Worm (Caenorhabditis elegans): ENCODE measurements around the gene acs-9.
"Not testable (repeated sequence)": the region's sequence is repeated elsewhere in the genome, so short reads cannot be mapped to it uniquely, and the experiment has no call there.

The acs-9 gene

DNA sequence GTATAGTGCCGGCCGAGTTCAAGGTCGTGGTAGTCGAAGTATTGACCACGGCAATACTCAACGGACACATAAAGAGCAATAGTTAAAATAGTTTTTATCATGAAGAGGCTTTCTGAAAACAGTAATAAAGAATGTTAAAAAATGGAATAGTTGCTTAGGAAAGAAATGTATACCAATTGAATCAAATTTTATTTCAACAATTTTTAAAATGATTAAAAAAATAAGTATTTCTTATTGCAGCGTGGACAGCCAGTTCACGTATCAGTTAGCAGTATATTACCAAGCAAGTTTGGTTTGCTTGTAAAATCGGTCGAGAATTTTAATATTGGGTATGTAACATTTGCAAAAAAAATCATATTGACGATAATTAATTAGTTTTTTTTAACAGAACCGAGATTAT, 33.3 kb upstream of the acs-9 start, which contains the start of gene F39F10.5:
Gene F39F10.5, minus strand, starts transcription at position 101 of the 400 bp plus-strand sequence.
- TF ChIP-seq pes-1 (GFP tag; IDR thresholded peaks at IDR 0.05); flt-1 (GFP tag; IDR thresholded peaks at IDR 0.05); sea-1 (GFP tag; conservative IDR thresholded peaks at IDR 0.05): not testable (repeated sequence)

DNA sequence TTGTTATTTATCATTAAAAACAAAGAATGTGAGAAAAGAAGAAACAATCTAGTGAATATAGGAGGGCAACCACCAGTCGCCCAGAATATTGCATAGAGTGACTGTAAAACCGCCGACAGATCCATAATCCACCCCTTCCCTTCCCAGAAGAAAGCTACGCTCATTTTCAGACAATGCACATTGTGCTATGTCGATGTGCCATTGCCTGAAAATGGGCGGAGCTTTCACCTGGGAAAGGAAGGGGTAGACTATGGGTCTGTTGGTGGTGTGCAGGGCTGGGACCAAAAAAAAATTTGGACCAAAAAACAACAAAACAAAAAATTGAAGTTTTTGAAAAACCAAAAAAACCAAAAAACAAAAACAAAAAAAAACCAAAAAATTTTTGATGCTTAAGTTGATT, 23.3 kb upstream of the acs-9 start, which contains the start of gene F39F10.4:
Gene F39F10.4, minus strand, starts transcription at position 101 of the 400 bp plus-strand sequence.
- TF ChIP-seq ceh-13 (GFP tag; optimal IDR thresholded peaks at IDR 0.05) (no peak), scrt-1 (GFP tag; IDR thresholded peaks at IDR 0.05) (no peak), hmbx-1 (tag; optimal IDR thresholded peaks at IDR 0.05) (no peak), pes-1 (GFP tag; IDR thresholded peaks at IDR 0.05) (no peak), B0310.2 (tag; optimal IDR thresholded peaks at IDR 0.05) (no peak), aly-1 (tag; optimal IDR thresholded peaks at IDR 0.05) (no peak), tbx-37 (GFP tag; conservative IDR thresholded peaks at IDR 0.05) (no peak), ama-1 (optimal IDR thresholded peaks at IDR 0.05) (no peak), hnd-1 (tag; optimal IDR thresholded peaks at IDR 0.05) (no peak), flt-1 (GFP tag; IDR thresholded peaks at IDR 0.05) (no peak), ets-7 (tag; optimal IDR thresholded peaks at IDR 0.05) (no peak), hmg-4 (GFP tag; optimal IDR thresholded peaks at IDR 0.05) (no peak), sea-1 (GFP tag; conservative IDR thresholded peaks at IDR 0.05) (no peak), F13C5.2 (tag; optimal IDR thresholded peaks at IDR 0.05) (no peak), ceh-36 (tag; optimal IDR thresholded peaks at IDR 0.05) (no peak)

DNA sequence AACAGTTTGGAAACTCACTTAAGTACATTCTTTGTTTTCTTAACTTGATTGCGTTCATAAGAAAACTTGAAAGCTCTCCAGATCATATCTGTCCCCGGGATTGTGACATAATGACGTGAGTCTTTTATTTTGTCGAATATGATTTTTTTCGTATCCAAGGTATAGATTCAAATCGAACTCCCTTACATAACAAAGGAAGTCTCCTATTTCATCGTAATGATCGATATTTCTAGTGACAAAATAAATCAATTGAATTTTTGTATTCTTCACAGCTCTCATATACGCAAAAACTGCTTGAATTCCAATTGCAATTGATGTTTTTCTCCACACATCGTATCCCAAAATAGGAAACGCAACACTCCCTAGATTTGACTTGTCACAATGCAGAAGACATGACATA, 22.3 kb upstream of the acs-9 start:
- TF ChIP-seq ama-1 (optimal IDR thresholded peaks at IDR 0.05) = no peak
- no peak for TF ChIP-seq tra-4 (tag; optimal IDR thresholded peaks at IDR 0.05)
- no peak for TF ChIP-seq hmg-4 (GFP tag; optimal IDR thresholded peaks at IDR 0.05)
- TF ChIP-seq ets-7 (tag; optimal IDR thresholded peaks at IDR 0.05) = no peak
- no peak for TF ChIP-seq pes-1 (GFP tag; IDR thresholded peaks at IDR 0.05)
- no peak for TF ChIP-seq B0310.2 (tag; optimal IDR thresholded peaks at IDR 0.05)
- no peak for TF ChIP-seq ceh-13 (GFP tag; optimal IDR thresholded peaks at IDR 0.05)
- TF ChIP-seq sea-1 (GFP tag; conservative IDR thresholded peaks at IDR 0.05) = no peak
- TF ChIP-seq tbx-37 (GFP tag; conservative IDR thresholded peaks at IDR 0.05) = no peak
- TF ChIP-seq scrt-1 (GFP tag; IDR thresholded peaks at IDR 0.05) = no peak
- no peak for TF ChIP-seq ceh-36 (tag; optimal IDR thresholded peaks at IDR 0.05)
- TF ChIP-seq F13C5.2 (tag; optimal IDR thresholded peaks at IDR 0.05) = no peak
- TF ChIP-seq tbx-11 (GFP tag; IDR thresholded peaks at IDR 0.05) = no peak
- no peak for TF ChIP-seq hmbx-1 (tag; optimal IDR thresholded peaks at IDR 0.05)
- no peak for TF ChIP-seq flt-1 (GFP tag; IDR thresholded peaks at IDR 0.05)

DNA sequence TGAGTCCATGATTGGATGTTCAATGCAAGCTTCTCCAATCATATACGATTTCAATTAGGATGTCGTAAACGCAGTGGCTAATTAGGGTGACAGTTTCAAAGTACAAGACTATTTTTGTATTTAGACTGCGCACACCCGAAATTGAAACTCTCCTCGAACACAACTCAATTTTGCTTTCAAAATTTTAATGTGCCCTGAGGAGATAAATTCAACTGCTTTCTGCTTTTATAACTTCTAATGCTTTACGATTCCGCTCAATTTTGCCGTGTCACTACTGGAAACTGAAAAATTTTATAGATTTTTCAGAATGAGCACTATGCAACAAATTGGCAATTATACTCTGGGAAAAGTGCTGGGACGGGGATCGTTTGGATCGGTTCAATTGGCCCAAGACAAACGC, 14.3 kb upstream of the acs-9 start, which contains the start of gene F39F10.2:
Gene F39F10.2, plus strand, starts transcription at position 301 of the 400 bp plus-strand sequence.
- TF ChIP-seq scrt-1 (GFP tag; IDR thresholded peaks at IDR 0.05) (no peak), tbx-37 (GFP tag; conservative IDR thresholded peaks at IDR 0.05) (no peak), tbx-11 (GFP tag; IDR thresholded peaks at IDR 0.05) (no peak), sea-1 (GFP tag; conservative IDR thresholded peaks at IDR 0.05) (no peak), hmbx-1 (tag; optimal IDR thresholded peaks at IDR 0.05) (no peak), ceh-13 (GFP tag; optimal IDR thresholded peaks at IDR 0.05) (no peak), aly-1 (tag; optimal IDR thresholded peaks at IDR 0.05) (no peak), F13C5.2 (tag; optimal IDR thresholded peaks at IDR 0.05) (no peak), pes-1 (GFP tag; IDR thresholded peaks at IDR 0.05) (no peak), tra-4 (tag; optimal IDR thresholded peaks at IDR 0.05) (no peak), hmg-4 (GFP tag; optimal IDR thresholded peaks at IDR 0.05) (no peak), flt-1 (GFP tag; IDR thresholded peaks at IDR 0.05) (no peak), ama-1 (optimal IDR thresholded peaks at IDR 0.05) (no peak), hnd-1 (tag; optimal IDR thresholded peaks at IDR 0.05) (no peak), ceh-36 (tag; optimal IDR thresholded peaks at IDR 0.05) (no peak), ets-7 (tag; optimal IDR thresholded peaks at IDR 0.05) (no peak), B0310.2 (tag; optimal IDR thresholded peaks at IDR 0.05) (no peak)

DNA sequence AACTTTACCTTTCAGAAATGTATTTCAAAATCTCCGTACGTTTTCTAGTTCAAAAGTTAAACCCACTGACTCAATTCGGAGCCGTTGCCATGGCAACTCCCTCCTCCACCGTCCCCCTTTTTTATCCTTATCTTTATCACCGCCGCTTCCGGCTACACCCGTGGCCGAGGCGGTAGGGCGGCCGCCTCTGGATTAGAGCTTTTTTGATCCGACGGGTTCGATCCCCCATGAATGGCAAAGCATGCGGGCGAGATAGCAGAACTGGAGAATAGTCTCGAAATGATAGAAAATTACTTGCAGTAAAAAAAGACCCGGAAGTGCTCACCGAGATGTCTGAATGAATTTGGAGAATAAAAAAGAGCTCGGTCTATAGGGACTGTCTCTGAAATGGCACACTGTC, 13.4 kb upstream of the acs-9 start:
- TF ChIP-seq sea-1 (GFP tag; conservative IDR thresholded peaks at IDR 0.05) (no peak), aly-1 (tag; optimal IDR thresholded peaks at IDR 0.05) (no peak), hmg-4 (GFP tag; optimal IDR thresholded peaks at IDR 0.05) (no peak), pes-1 (GFP tag; IDR thresholded peaks at IDR 0.05) (no peak), ceh-36 (tag; optimal IDR thresholded peaks at IDR 0.05) (no peak), scrt-1 (GFP tag; IDR thresholded peaks at IDR 0.05) (no peak), hnd-1 (tag; optimal IDR thresholded peaks at IDR 0.05) (no peak), tra-4 (tag; optimal IDR thresholded peaks at IDR 0.05) (no peak), tbx-11 (GFP tag; IDR thresholded peaks at IDR 0.05) (no peak), ceh-13 (GFP tag; optimal IDR thresholded peaks at IDR 0.05) (no peak), ama-1 (optimal IDR thresholded peaks at IDR 0.05) (no peak), flt-1 (GFP tag; IDR thresholded peaks at IDR 0.05) (no peak), F13C5.2 (tag; optimal IDR thresholded peaks at IDR 0.05) (no peak), hmbx-1 (tag; optimal IDR thresholded peaks at IDR 0.05) (no peak), B0310.2 (tag; optimal IDR thresholded peaks at IDR 0.05) (no peak), ets-7 (tag; optimal IDR thresholded peaks at IDR 0.05) (no peak), tbx-37 (GFP tag; conservative IDR thresholded peaks at IDR 0.05) (no peak)

DNA sequence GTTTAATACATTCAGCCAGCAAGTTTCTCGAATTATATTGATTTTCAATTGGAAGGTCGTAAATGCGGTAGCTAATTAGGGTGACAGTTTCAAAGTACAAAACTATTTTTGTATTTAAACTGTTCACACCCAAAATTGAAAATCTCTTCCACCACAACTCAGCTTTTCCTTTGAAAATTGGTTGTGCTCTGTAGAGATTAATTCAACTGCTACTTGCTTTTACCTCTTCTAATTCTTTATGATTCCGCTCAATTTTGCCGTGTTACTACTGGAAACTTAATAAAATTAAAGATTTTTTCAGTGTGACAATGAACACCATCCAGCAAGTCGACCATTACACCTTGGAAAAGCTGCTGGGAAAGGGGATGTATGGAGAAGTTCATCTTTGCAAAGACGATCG, 11.4 kb upstream of the acs-9 start, which contains the start of gene F39F10.3:
Gene F39F10.3, plus strand, starts transcription at position 301 of the 400 bp plus-strand sequence.
- TF ChIP-seq sea-1 (GFP tag; conservative IDR thresholded peaks at IDR 0.05) (no peak), scrt-1 (GFP tag; IDR thresholded peaks at IDR 0.05) (no peak), ceh-36 (tag; optimal IDR thresholded peaks at IDR 0.05) (no peak), flt-1 (GFP tag; IDR thresholded peaks at IDR 0.05) (no peak), tbx-11 (GFP tag; IDR thresholded peaks at IDR 0.05) (no peak), B0310.2 (tag; optimal IDR thresholded peaks at IDR 0.05) (no peak)

DNA sequence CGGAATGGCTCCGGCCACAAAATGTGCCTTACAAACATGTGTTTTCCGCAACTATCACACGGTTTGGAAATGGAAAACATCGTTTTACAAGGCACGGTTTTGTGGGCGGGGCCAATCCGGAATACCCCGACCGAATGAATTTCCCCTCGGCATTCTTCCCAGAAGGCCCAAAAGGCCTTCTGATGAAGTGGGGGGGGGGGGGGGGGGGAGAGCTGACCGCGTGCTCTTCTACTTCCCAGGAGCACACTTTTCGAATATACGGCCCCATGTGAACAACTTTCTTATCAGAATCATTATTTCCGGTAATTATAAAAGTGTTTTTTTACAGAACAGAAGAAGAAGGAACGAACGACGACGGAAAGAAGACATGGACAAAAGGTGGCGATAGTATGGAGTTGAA, 3.7 kb upstream of the acs-9 start:
- no peak for TF ChIP-seq F13C5.2 (tag; optimal IDR thresholded peaks at IDR 0.05)
- TF ChIP-seq tra-4 (tag; optimal IDR thresholded peaks at IDR 0.05) = no peak
- no peak for TF ChIP-seq hnd-1 (tag; optimal IDR thresholded peaks at IDR 0.05)
- no peak for TF ChIP-seq tbx-37 (GFP tag; conservative IDR thresholded peaks at IDR 0.05)
- no peak for TF ChIP-seq ama-1 (optimal IDR thresholded peaks at IDR 0.05)
- no peak for TF ChIP-seq scrt-1 (GFP tag; IDR thresholded peaks at IDR 0.05)
- no peak for TF ChIP-seq hmbx-1 (tag; optimal IDR thresholded peaks at IDR 0.05)
- TF ChIP-seq sea-1 (GFP tag; conservative IDR thresholded peaks at IDR 0.05) = no peak
- TF ChIP-seq tbx-11 (GFP tag; IDR thresholded peaks at IDR 0.05) = no peak
